Worm (Caenorhabditis elegans): ENCODE results near the gene F35H12.5.

DNA sequence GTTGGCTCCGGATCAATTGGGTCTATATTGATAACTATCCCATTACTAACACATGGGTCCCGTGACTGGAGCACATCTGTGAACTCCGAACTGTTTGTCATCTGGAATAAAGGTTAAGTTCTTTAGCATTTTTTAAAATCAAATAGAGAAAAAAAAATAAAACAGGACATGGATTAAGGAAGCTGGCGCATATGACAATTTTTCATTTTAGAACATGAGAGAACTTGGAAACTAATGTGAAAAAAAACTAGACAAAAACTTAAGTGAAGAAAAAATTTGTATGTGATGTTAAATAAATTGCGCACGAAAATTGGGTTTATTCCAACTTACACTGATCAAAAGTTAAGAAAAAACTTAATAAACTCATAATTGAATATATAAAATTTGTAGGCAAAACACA is 30.6 kb downstream of the F35H12.5 start, which contains the start of gene sms-2:
- TF ChIP-seq tab-1 (GFP tag; IDR thresholded peaks at IDR 0.05) = no peak
- no peak for TF ChIP-seq flt-1 (GFP tag; IDR thresholded peaks at IDR 0.05)
- no peak for TF ChIP-seq klf-2 (GFP tag; conservative IDR thresholded peaks at IDR 0.05)
- no peak for TF ChIP-seq med-1 (GFP tag; optimal IDR thresholded peaks at IDR 0.05; ENCODE audit: insufficient read depth)
- no peak for TF ChIP-seq ztf-23 (GFP tag; IDR thresholded peaks at IDR 0.05)
- TF ChIP-seq cog-1 (tag; optimal IDR thresholded peaks at IDR 0.05) = no peak
- TF ChIP-seq ref-1 (GFP tag; conservative IDR thresholded peaks at IDR 0.05) = no peak
